Fruit fly (Drosophila melanogaster) whole organism, embryonic: ENCODE data around the gene Lamtor1.

Experiments used
- Blimp-1 ChIP-seq: fragments of 200-800 bp; sonication (Bioruptor generic); optimal IDR thresholded peaks from 3 replicates; lab custom pipeline; 2018; ENCODE audit warnings: missing biosample characterization, missing genetic modification characterization, mild to moderate bottlenecking, moderate library complexity, missing genetic modification reagents
- CG10274 ChIP-seq: fragments of 200-800 bp; sonication (Bioruptor generic); optimal IDR thresholded peaks from 3 replicates; lab custom pipeline; 2017; ENCODE audit warnings: missing biosample characterization, mild to moderate bottlenecking, missing genetic modification characterization
- CG10654 ChIP-seq: fragments of 200-800 bp; sonication (Bioruptor generic); optimal IDR thresholded peaks from 2 replicates; lab custom pipeline; 2016; ENCODE audit warnings: missing biosample characterization, missing genetic modification characterization
- CG12219 ChIP-seq: fragments of 200-800 bp; sonication (Bioruptor generic); optimal IDR thresholded peaks from 3 replicates; lab custom pipeline; 2018; ENCODE audit warnings: missing biosample characterization, mild to moderate bottlenecking, missing genetic modification characterization
- CG12236 ChIP-seq: fragments of 200-800 bp; sonication (Bioruptor generic); optimal IDR thresholded peaks from 2 replicates; lab custom pipeline; 2016; ENCODE audit warnings: missing biosample characterization, missing genetic modification characterization
- CG13424 ChIP-seq: fragments of 200-800 bp; sonication (Bioruptor generic); optimal IDR thresholded peaks from 2 replicates; lab custom pipeline; 2019; ENCODE audit warnings: missing biosample characterization, mild to moderate bottlenecking, missing genetic modification characterization, moderate library complexity
- CG13624 ChIP-seq: fragments of 200-800 bp; sonication (Bioruptor generic); optimal IDR thresholded peaks from 2 replicates; lab custom pipeline; 2016; ENCODE audit warnings: missing biosample characterization, missing genetic modification characterization
- CG1529 ChIP-seq: fragments of 200-800 bp; sonication (Bioruptor generic); optimal IDR thresholded peaks from 3 replicates; lab custom pipeline; 2018; ENCODE audit warnings: missing biosample characterization, missing genetic modification characterization
- CG17359 ChIP-seq: fragments of 200-800 bp; sonication (Bioruptor generic); optimal IDR thresholded peaks from 3 replicates; lab custom pipeline; 2018; ENCODE audit warnings: missing biosample characterization, mild to moderate bottlenecking, missing genetic modification characterization, moderate library complexity
- CG17361 ChIP-seq: fragments of 200-800 bp; sonication (Bioruptor generic); IDR thresholded peaks from 3 replicates; pipeline ENCODE4 v1.3.6; 2022; ENCODE audit warnings: missing biosample characterization, missing genetic modification characterization
- CG17385 ChIP-seq: fragments of 200-800 bp; sonication (Bioruptor generic); optimal IDR thresholded peaks from 3 replicates; lab custom pipeline; 2018; ENCODE audit warnings: missing biosample characterization, mild to moderate bottlenecking, missing genetic modification characterization
- CG17568 ChIP-seq: fragments of 200-800 bp; sonication (Bioruptor generic); optimal IDR thresholded peaks from 2 replicates; lab custom pipeline; 2018; ENCODE audit warnings: missing biosample characterization, mild to moderate bottlenecking, missing genetic modification characterization, moderate library complexity
- CG18764 ChIP-seq: fragments of 200-800 bp; sonication (Bioruptor generic); optimal IDR thresholded peaks from 3 replicates; lab custom pipeline; 2016; ENCODE audit warnings: missing biosample characterization, missing genetic modification characterization
- CG2120 ChIP-seq: fragments of 200-800 bp; sonication (Bioruptor generic); optimal IDR thresholded peaks from 3 replicates; lab custom pipeline; 2016; ENCODE audit warnings: missing biosample characterization, missing genetic modification characterization
- CG2199 ChIP-seq: fragments of 200-800 bp; sonication (Bioruptor generic); IDR thresholded peaks from 3 replicates; pipeline ENCODE4 v1.3.6; 2022; ENCODE audit warnings: missing biosample characterization, missing genetic modification characterization
- CG32772 ChIP-seq: fragments of 200-800 bp; sonication (Bioruptor generic); IDR thresholded peaks from 2 replicates; pipeline ENCODE4 v1.3.6; 2022; ENCODE audit warnings: missing biosample characterization, missing genetic modification characterization
- CG34376 ChIP-seq: fragments of 200-800 bp; sonication (Bioruptor generic); optimal IDR thresholded peaks from 2 replicates; lab custom pipeline; 2018; ENCODE audit warnings: missing biosample characterization, mild to moderate bottlenecking, missing genetic modification characterization
- CG3838 ChIP-seq: fragments of 200-800 bp; sonication (Bioruptor generic); optimal IDR thresholded peaks from 3 replicates; lab custom pipeline; 2016; ENCODE audit warnings: missing biosample characterization, missing genetic modification characterization
- Chrac-16 ChIP-seq: fragments of 200-800 bp; sonication (Bioruptor generic); optimal IDR thresholded peaks from 3 replicates; lab custom pipeline; 2016; ENCODE audit warnings: missing biosample characterization, missing genetic modification characterization
- Dip3 ChIP-seq: fragments of 200-800 bp; sonication (Bioruptor generic); optimal IDR thresholded peaks from 3 replicates; lab custom pipeline; 2016; ENCODE audit warnings: missing biosample characterization, missing genetic modification characterization
- Dref ChIP-seq: fragments of 200-800 bp; sonication (Bioruptor generic); IDR thresholded peaks from 2 replicates; pipeline ENCODE4 v1.3.6; 2022; ENCODE audit warnings: missing biosample characterization, missing genetic modification characterization
- Gsc ChIP-seq: fragments of 200-800 bp; sonication (Bioruptor generic); IDR thresholded peaks from 2 replicates; pipeline ENCODE4 v1.3.6; 2022; ENCODE audit warnings: missing biosample characterization, missing genetic modification characterization
- HLH4C ChIP-seq: fragments of 200-800 bp; sonication (Bioruptor generic); IDR thresholded peaks from 3 replicates; pipeline ENCODE4 v1.3.6; 2022; ENCODE audit warnings: missing biosample characterization, missing genetic modification characterization; ENCODE audit not compliant: partially characterized antibody
- HmgD ChIP-seq: fragments of 200-800 bp; sonication (Bioruptor generic); optimal IDR thresholded peaks from 3 replicates; lab custom pipeline; 2016; ENCODE audit warnings: missing biosample characterization, missing genetic modification characterization
- Hmx ChIP-seq: fragments of 200-800 bp; sonication (Bioruptor generic); optimal IDR thresholded peaks from 2 replicates; lab custom pipeline; 2016; ENCODE audit warnings: missing biosample characterization, missing genetic modification characterization
- Six4 ChIP-seq: fragments of 200-800 bp; sonication (Bioruptor generic); optimal IDR thresholded peaks from 2 replicates; lab custom pipeline; 2016; ENCODE audit warnings: missing biosample characterization, missing genetic modification characterization
- amos ChIP-seq: fragments of 200-800 bp; sonication (Bioruptor generic); IDR thresholded peaks from 2 replicates; pipeline ENCODE4 v1.3.6; 2022; ENCODE audit warnings: missing biosample characterization, missing genetic modification characterization; ENCODE audit not compliant: partially characterized antibody
- ash1 ChIP-seq: fragments of 200-800 bp; sonication (Bioruptor generic); optimal IDR thresholded peaks from 2 replicates; lab custom pipeline; 2018; ENCODE audit warnings: missing biosample characterization, mild to moderate bottlenecking, missing genetic modification characterization
- bsh ChIP-seq, 2 experiments: fragments of 200-800 bp; sonication (Bioruptor generic); optimal IDR thresholded peaks; 2 replicates each; lab custom pipeline; 2017 to 2018; ENCODE audit warnings: mild to moderate bottlenecking in 2 of 2, missing biosample characterization in 2 of 2, missing genetic modification characterization in 2 of 2, moderate library complexity in 1 of 2
- cas ChIP-seq: fragments of 200-800 bp; sonication (Bioruptor generic); IDR thresholded peaks from 2 replicates; pipeline ENCODE4 v1.3.6; 2022; ENCODE audit warnings: missing biosample characterization, missing genetic modification characterization
- croc ChIP-seq: fragments of 200-800 bp; sonication (Bioruptor generic); conservative IDR thresholded peaks from 3 replicates; pipeline ENCODE4 v1.3.6; 2022; ENCODE audit warnings: missing biosample characterization, missing genetic modification characterization
- crol ChIP-seq: fragments of 200-800 bp; sonication (Bioruptor generic); IDR thresholded peaks from 2 replicates; pipeline ENCODE4 v1.3.6; 2022; ENCODE audit warnings: missing biosample characterization, missing genetic modification characterization
- grn ChIP-seq: fragments of 200-800 bp; sonication (Bioruptor generic); optimal IDR thresholded peaks from 3 replicates; lab custom pipeline; 2017; ENCODE audit warnings: missing biosample characterization, missing genetic modification characterization
- gsb ChIP-seq: fragments of 200-800 bp; sonication (Bioruptor generic); IDR thresholded peaks from 2 replicates; pipeline ENCODE4 v1.3.6; 2022; ENCODE audit warnings: missing biosample characterization, missing genetic modification characterization
- hb ChIP-seq: fragments of 200-800 bp; sonication (Bioruptor generic); IDR thresholded peaks from 3 replicates; pipeline ENCODE4 v1.3.6; 2022; ENCODE audit warnings: missing biosample characterization, missing genetic modification characterization; ENCODE audit not compliant: partially characterized antibody
- hbn ChIP-seq: fragments of 200-800 bp; sonication (Bioruptor generic); IDR thresholded peaks from 2 replicates; pipeline ENCODE4 v1.3.6; 2022; ENCODE audit warnings: missing biosample characterization, missing genetic modification characterization; ENCODE audit not compliant: partially characterized antibody
- hth ChIP-seq: fragments of >200 bp; optimal IDR thresholded peaks from 2 replicates; lab custom pipeline; 2017; ENCODE audit warnings: inconsistent platforms
- kni ChIP-seq: fragments of 200-800 bp; sonication (Bioruptor generic); optimal IDR thresholded peaks from 3 replicates; lab custom pipeline; 2017; ENCODE audit warnings: mild to moderate bottlenecking, missing biosample characterization, missing genetic modification reagents, missing genetic modification characterization
- lola ChIP-seq, 3 experiments: fragments of >200 bp in 2 of 3; fragments of 200-800 bp in 1 of 3; sonication (Bioruptor generic) in 1 of 3; optimal IDR thresholded peaks; 2 replicates each; lab custom pipeline; 2017 to 2019; ENCODE audit warnings: missing biosample characterization in 3 of 3, missing genetic modification characterization in 3 of 3, mild to moderate bottlenecking in 1 of 3, moderate library complexity in 1 of 3
- odd ChIP-seq: fragments of 200-800 bp; sonication (Bioruptor generic); optimal IDR thresholded peaks from 2 replicates; lab custom pipeline; 2017; ENCODE audit warnings: missing biosample characterization, mild to moderate bottlenecking, missing genetic modification characterization
- peb ChIP-seq: fragments of 200-800 bp; sonication (Bioruptor generic); IDR thresholded peaks from 2 replicates; pipeline ENCODE4 v1.3.6; 2022; ENCODE audit warnings: missing biosample characterization, missing genetic modification characterization
- phol ChIP-seq: fragments of 200-800 bp; sonication (Bioruptor generic); optimal IDR thresholded peaks from 3 replicates; lab custom pipeline; 2018; ENCODE audit warnings: missing biosample characterization, mild to moderate bottlenecking, missing genetic modification characterization, moderate library complexity
- pros ChIP-seq: fragments of 200-800 bp; sonication (Bioruptor generic); optimal IDR thresholded peaks from 3 replicates; lab custom pipeline; 2019; ENCODE audit warnings: missing biosample characterization, mild to moderate bottlenecking, missing genetic modification characterization, moderate library complexity
- pzg ChIP-seq: fragments of 200-800 bp; sonication (Bioruptor generic); optimal IDR thresholded peaks from 3 replicates; lab custom pipeline; 2018; ENCODE audit warnings: missing biosample characterization, mild to moderate bottlenecking, missing genetic modification characterization, moderate library complexity
- run ChIP-seq: fragments of 200-800 bp; sonication (Bioruptor generic); optimal IDR thresholded peaks from 3 replicates; lab custom pipeline; 2018; ENCODE audit warnings: missing biosample characterization, mild to moderate bottlenecking, missing genetic modification characterization
- schlank ChIP-seq: fragments of 200-800 bp; sonication (Bioruptor generic); optimal IDR thresholded peaks from 2 replicates; lab custom pipeline; 2018; ENCODE audit warnings: missing biosample characterization, mild to moderate bottlenecking, missing genetic modification characterization
- sima ChIP-seq: fragments of 200-800 bp; sonication (Bioruptor generic); optimal IDR thresholded peaks from 2 replicates; lab custom pipeline; 2016; ENCODE audit warnings: missing biosample characterization, missing genetic modification characterization
- slbo ChIP-seq: fragments of 200-800 bp; sonication (Bioruptor generic); IDR thresholded peaks from 2 replicates; pipeline ENCODE4 v1.3.6; 2022; ENCODE audit warnings: missing biosample characterization, missing genetic modification characterization
- trh ChIP-seq: fragments of 200-800 bp; sonication (Bioruptor generic); optimal IDR thresholded peaks from 2 replicates; lab custom pipeline; 2016; ENCODE audit warnings: missing biosample characterization, missing genetic modification characterization
- twi ChIP-seq: fragments of 200-800 bp; optimal IDR thresholded peaks from 2 replicates; lab custom pipeline; 2019; ENCODE audit warnings: missing biosample characterization, mild to moderate bottlenecking, missing genetic modification characterization, moderate library complexity
- wdn ChIP-seq: fragments of 200-800 bp; sonication (Bioruptor generic); IDR thresholded peaks from 2 replicates; pipeline ENCODE4 v1.3.6; 2022; ENCODE audit warnings: missing biosample characterization, missing genetic modification characterization

Lamtor1 gene

DNA sequence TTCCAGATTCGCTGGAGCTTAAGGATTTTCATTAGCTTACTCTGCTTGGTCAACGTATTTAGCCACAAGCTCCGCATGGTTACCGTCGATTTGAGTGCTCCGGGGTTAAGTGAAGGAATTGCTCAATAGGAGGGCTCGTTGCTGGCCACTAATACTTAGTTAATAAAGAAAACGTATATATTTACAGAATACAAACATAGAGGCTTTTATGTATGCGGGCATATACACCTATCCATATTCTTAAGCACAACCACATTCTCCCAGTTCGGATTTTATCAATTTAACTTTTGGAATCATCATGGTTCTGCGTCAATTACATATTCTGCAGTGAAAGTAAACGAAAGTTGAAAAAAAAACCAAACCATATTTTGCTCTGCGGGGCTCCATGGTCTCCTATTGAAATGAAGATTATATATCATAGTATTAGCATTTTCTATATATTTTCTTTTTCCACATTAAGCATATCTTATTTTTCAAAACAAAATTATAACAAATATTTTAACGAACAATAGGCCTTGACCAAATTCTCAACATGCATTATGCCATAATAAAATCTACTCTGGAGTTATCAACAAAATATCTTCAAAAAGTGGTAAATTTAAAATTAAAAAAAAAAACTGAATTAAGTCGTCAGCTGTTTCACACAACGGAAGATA is 28.6 kb downstream of the Lamtor1 start, which contains the start of the genes Tom20 and Gabat (continued):
- TF ChIP-seq CG17568 (peak; percentile 6), hb (GFP tag; lab: Robert Waterston, UW) (no peak), CG18764 (GFP tag; lab: Kevin White, UChicago) (no peak), kni (GFP tag; lab: Kevin White, UChicago) (no peak), CG17359 (tag; lab: Kevin White, UChicago) (no peak), peb (GFP tag; lab: Robert Waterston, UW) (no peak), CG13424 (tag; lab: Kevin White, UChicago) (peak; percentile 11), ash1 (GFP tag; lab: Kevin White, UChicago) (no peak), Dip3 (GFP tag; lab: Kevin White, UChicago) (no peak), CG2199 (no peak), CG34376 (GFP tag; lab: Kevin White, UChicago) (no peak), slbo (GFP tag; lab: Robert Waterston, UW) (no peak), schlank (tag; lab: Kevin White, UChicago) (no peak), phol (tag; lab: Kevin White, UChicago) (no peak), hbn (GFP tag; lab: Robert Waterston, UW) (no peak), HLH4C (GFP tag; lab: Robert Waterston, UW) (no peak), HmgD (no peak), pzg (GFP tag; lab: Kevin White, UChicago) (no peak), cas (GFP tag; lab: Robert Waterston, UW) (no peak), CG10654 (GFP tag; lab: Kevin White, UChicago) (peak; percentile 38), run (tag; lab: Kevin White, UChicago) (no peak), Blimp-1 (no peak), grn (GFP tag; lab: Kevin White, UChicago) (no peak), Gsc (no peak), CG12236 (GFP tag; lab: Kevin White, UChicago) (no peak), Dref (GFP tag; lab: Robert Waterston, UW) (no peak), Chrac-16 (GFP tag; lab: Kevin White, UChicago) (no peak), CG10274 (GFP tag; lab: Kevin White, UChicago) (no peak), CG17385 (GFP tag; lab: Kevin White, UChicago) (peak; percentile 15), Six4 (GFP tag; lab: Kevin White, UChicago) (no peak), pros (no peak), CG17361 (GFP tag; lab: Robert Waterston, UW) (no peak), odd (GFP tag; lab: Kevin White, UChicago) (no peak), crol (GFP tag; lab: Robert Waterston, UW) (no peak), wdn (GFP tag; lab: Robert Waterston, UW) (no peak), twi (no peak), CG1529 (no peak), CG3838 (GFP tag; lab: Kevin White, UChicago) (no peak), CG12219 (GFP tag; lab: Kevin White, UChicago) (no peak), Hmx (GFP tag; lab: Kevin White, UChicago) (no peak), CG13624 (GFP tag; lab: Kevin White, UChicago) (no peak), hth (lab: Kevin White, UChicago) (no peak), gsb (GFP tag; lab: Robert Waterston, UW) (no peak), CG32772 (GFP tag; lab: Robert Waterston, UW) (no peak), bsh (GFP tag; optimal IDR thresholded peaks at IDR 0.05; lab: Kevin White, UChicago) (peak in 1 of 2 experiments; percentile 17), trh (GFP tag; lab: Kevin White, UChicago) (no peak), CG2120 (GFP tag; lab: Kevin White, UChicago) (peak; percentile 4), croc (GFP tag; lab: Robert Waterston, UW) (no peak), amos (GFP tag; lab: Robert Waterston, UW) (no peak), sima (no peak), lola (GFP tag; optimal IDR thresholded peaks at IDR 0.05; lab: Kevin White, UChicago) (peak in 1 of 3 experiments; percentile 43)
